Fruit fly (Drosophila melanogaster) whole organism, embryonic: Measurements from ENCODE around the gene miple2.

Source experiments
- Abd-B ChIP-seq: fragments of 200-800 bp; sonication (Bioruptor generic); optimal IDR thresholded peaks from 2 replicates; lab custom pipeline; 2018; ENCODE audit warnings: missing biosample characterization, mild to moderate bottlenecking, missing genetic modification characterization, moderate library complexity
- B-H1 ChIP-seq: fragments of 200-800 bp; sonication (Bioruptor generic); IDR thresholded peaks from 3 replicates; pipeline ENCODE4 v1.3.6; 2022; ENCODE audit warnings: missing biosample characterization, missing genetic modification characterization
- CG10654 ChIP-seq: fragments of 200-800 bp; sonication (Bioruptor generic); optimal IDR thresholded peaks from 2 replicates; lab custom pipeline; 2016; ENCODE audit warnings: missing biosample characterization, missing genetic modification characterization
- CG11723 ChIP-seq: fragments of 200-800 bp; sonication (Bioruptor generic); optimal IDR thresholded peaks from 2 replicates; lab custom pipeline; 2017; ENCODE audit warnings: missing biosample characterization, mild to moderate bottlenecking, missing genetic modification characterization
- CG12104 ChIP-seq: fragments of 200-800 bp; sonication (Bioruptor generic); optimal IDR thresholded peaks from 3 replicates; lab custom pipeline; 2016; ENCODE audit warnings: missing biosample characterization, missing genetic modification characterization
- CG12942 ChIP-seq: fragments of 200-800 bp; sonication (Bioruptor generic); optimal IDR thresholded peaks from 3 replicates; lab custom pipeline; 2016; ENCODE audit warnings: missing biosample characterization, missing genetic modification characterization
- CG13123 ChIP-seq: fragments of 200-800 bp; sonication (Bioruptor generic); optimal IDR thresholded peaks from 2 replicates; lab custom pipeline; 2016; ENCODE audit warnings: missing biosample characterization, missing genetic modification characterization
- CG16779 ChIP-seq: fragments of 200-800 bp; sonication (Bioruptor generic); IDR thresholded peaks from 2 replicates; pipeline ENCODE4 v1.3.6; 2022; ENCODE audit warnings: missing biosample characterization, missing genetic modification characterization
- CG17361 ChIP-seq: fragments of 200-800 bp; sonication (Bioruptor generic); IDR thresholded peaks from 3 replicates; pipeline ENCODE4 v1.3.6; 2022; ENCODE audit warnings: missing biosample characterization, missing genetic modification characterization
- CG17385 ChIP-seq: fragments of 200-800 bp; sonication (Bioruptor generic); optimal IDR thresholded peaks from 3 replicates; lab custom pipeline; 2018; ENCODE audit warnings: missing biosample characterization, mild to moderate bottlenecking, missing genetic modification characterization
- CG18599 ChIP-seq: fragments of 200-800 bp; sonication (Bioruptor generic); optimal IDR thresholded peaks from 3 replicates; lab custom pipeline; 2017; ENCODE audit warnings: missing biosample characterization, missing genetic modification characterization, mild to moderate bottlenecking, moderate library complexity, missing genetic modification reagents
- CG43689 ChIP-seq: fragments of 200-800 bp; sonication (Bioruptor generic); IDR thresholded peaks from 2 replicates; pipeline ENCODE4 v1.3.6; 2022; ENCODE audit warnings: missing biosample characterization, missing genetic modification characterization
- CG6791 ChIP-seq: fragments of 200-800 bp; sonication (Bioruptor generic); IDR thresholded peaks from 3 replicates; pipeline ENCODE4 v1.3.6; 2022; ENCODE audit warnings: missing biosample characterization, missing genetic modification characterization; ENCODE audit not compliant: partially characterized antibody
- CG6854 ChIP-seq: fragments of 200-800 bp; sonication (Bioruptor generic); optimal IDR thresholded peaks from 3 replicates; lab custom pipeline; 2017; ENCODE audit warnings: missing biosample characterization, mild to moderate bottlenecking, missing genetic modification characterization
- CG7745 ChIP-seq: fragments of 200-800 bp; sonication (Bioruptor generic); optimal IDR thresholded peaks from 2 replicates; lab custom pipeline; 2018; ENCODE audit warnings: missing biosample characterization, mild to moderate bottlenecking, missing genetic modification characterization, moderate library complexity
- CG8281 ChIP-seq: fragments of 200-800 bp; sonication (Bioruptor generic); optimal IDR thresholded peaks from 2 replicates; lab custom pipeline; 2018; ENCODE audit warnings: missing biosample characterization, mild to moderate bottlenecking, missing genetic modification characterization, moderate library complexity
- CG8359 ChIP-seq: fragments of 200-800 bp; sonication (Bioruptor generic); optimal IDR thresholded peaks from 2 replicates; lab custom pipeline; 2017; ENCODE audit warnings: missing biosample characterization, mild to moderate bottlenecking, missing genetic modification characterization, borderline replicate concordance
- CG9932 ChIP-seq: fragments of 200-800 bp; sonication (Bioruptor generic); IDR thresholded peaks from 2 replicates; pipeline ENCODE4 v1.3.6; 2022; ENCODE audit warnings: missing biosample characterization, missing genetic modification characterization
- CHES-1-like ChIP-seq: fragments of 200-800 bp; sonication (Bioruptor generic); optimal IDR thresholded peaks from 2 replicates; lab custom pipeline; 2016; ENCODE audit warnings: missing biosample characterization, missing genetic modification characterization
- Dref ChIP-seq: fragments of 200-800 bp; sonication (Bioruptor generic); IDR thresholded peaks from 2 replicates; pipeline ENCODE4 v1.3.6; 2022; ENCODE audit warnings: missing biosample characterization, missing genetic modification characterization
- Ets65A ChIP-seq: fragments of 200-800 bp; sonication (Bioruptor generic); peaks from one replicate; lab custom pipeline; 2016; ENCODE audit warnings: missing biosample characterization, missing genetic modification characterization
- Fer3 ChIP-seq: fragments of 200-800 bp; sonication (Bioruptor generic); optimal IDR thresholded peaks from 2 replicates; lab custom pipeline; 2018; ENCODE audit warnings: missing biosample characterization, mild to moderate bottlenecking, missing genetic modification characterization, moderate library complexity
- Hey ChIP-seq: fragments of 200-800 bp; sonication (Bioruptor generic); optimal IDR thresholded peaks from 3 replicates; lab custom pipeline; 2018; ENCODE audit warnings: missing biosample characterization, mild to moderate bottlenecking, missing genetic modification characterization
- Kr ChIP-seq: fragments of 200-800 bp; sonication (Bioruptor generic); optimal IDR thresholded peaks from 2 replicates; lab custom pipeline; 2017; ENCODE audit warnings: missing biosample characterization, mild to moderate bottlenecking, missing genetic modification characterization
- Mad ChIP-seq: fragments of 200-800 bp; sonication (Bioruptor generic); optimal IDR thresholded peaks from 2 replicates; lab custom pipeline; 2016; ENCODE audit warnings: missing biosample characterization, missing genetic modification characterization
- NFAT ChIP-seq: fragments of 200-800 bp; sonication (Bioruptor generic); IDR thresholded peaks from 2 replicates; pipeline ENCODE4 v1.3.6; 2022; ENCODE audit warnings: missing biosample characterization, missing genetic modification characterization
- Poxn ChIP-seq: fragments of 200-800 bp; sonication (Bioruptor generic); IDR thresholded peaks from 2 replicates; pipeline ENCODE4 v1.3.6; 2022; ENCODE audit warnings: missing biosample characterization, missing genetic modification characterization
- Usf ChIP-seq: fragments of 200-800 bp; sonication (Bioruptor generic); optimal IDR thresholded peaks from 2 replicates; lab custom pipeline; 2017; ENCODE audit warnings: missing genotype, missing biosample characterization, missing genetic modification characterization
- bowl ChIP-seq: fragments of 200-800 bp; sonication (Bioruptor generic); IDR thresholded peaks from 2 replicates; pipeline ENCODE4 v1.3.6; 2022; ENCODE audit warnings: missing biosample characterization, missing genetic modification characterization
- cato ChIP-seq: fragments of 200-800 bp; sonication (Bioruptor generic); optimal IDR thresholded peaks from 2 replicates; lab custom pipeline; 2016; ENCODE audit warnings: missing biosample characterization, missing genetic modification characterization, borderline replicate concordance
- chif ChIP-seq, 2 experiments: fragments of 200-800 bp; sonication (Bioruptor generic); optimal IDR thresholded peaks; 3 replicates each; lab custom pipeline; 2016; ENCODE audit warnings: missing biosample characterization in 2 of 2, missing genetic modification characterization in 2 of 2
- cwo ChIP-seq: fragments of 200-800 bp; sonication (Bioruptor generic); optimal IDR thresholded peaks from 3 replicates; lab custom pipeline; 2017; ENCODE audit warnings: missing biosample characterization, missing genetic modification characterization, mild to moderate bottlenecking, moderate library complexity, missing genetic modification reagents
- exex ChIP-seq: fragments of 200-800 bp; sonication (Bioruptor generic); optimal IDR thresholded peaks from 4 replicates; lab custom pipeline; 2018; ENCODE audit warnings: missing biosample characterization, mild to moderate bottlenecking, missing genetic modification characterization, moderate library complexity
- gcm2 ChIP-seq: fragments of 200-800 bp; sonication (Bioruptor generic); optimal IDR thresholded peaks from 2 replicates; lab custom pipeline; 2016; ENCODE audit warnings: missing biosample characterization, missing genetic modification characterization
- gem ChIP-seq: fragments of 200-800 bp; sonication (Bioruptor generic); optimal IDR thresholded peaks from 2 replicates; lab custom pipeline; 2019; ENCODE audit warnings: missing biosample characterization, mild to moderate bottlenecking, missing genetic modification characterization, moderate library complexity
- grn ChIP-seq: fragments of 200-800 bp; sonication (Bioruptor generic); optimal IDR thresholded peaks from 3 replicates; lab custom pipeline; 2017; ENCODE audit warnings: missing biosample characterization, missing genetic modification characterization
- kay ChIP-seq: fragments of 200-800 bp; sonication (Bioruptor generic); optimal IDR thresholded peaks from 2 replicates; lab custom pipeline; 2016; ENCODE audit warnings: missing biosample characterization, missing genetic modification characterization
- klu ChIP-seq: fragments of 200-800 bp; sonication (Bioruptor generic); IDR thresholded peaks from 2 replicates; pipeline ENCODE4 v1.3.6; 2022; ENCODE audit warnings: missing biosample characterization, missing genetic modification characterization
- mld ChIP-seq: fragments of 200-800 bp; sonication (Bioruptor generic); IDR thresholded peaks from 3 replicates; pipeline ENCODE4 v1.3.6; 2022; ENCODE audit warnings: missing biosample characterization, missing genetic modification characterization; ENCODE audit not compliant: partially characterized antibody
- nmo ChIP-seq: fragments of 200-800 bp; sonication (Bioruptor generic); optimal IDR thresholded peaks from 2 replicates; lab custom pipeline; 2018; ENCODE audit warnings: missing biosample characterization, mild to moderate bottlenecking, missing genetic modification characterization, moderate library complexity
- otp ChIP-seq: fragments of 200-800 bp; sonication (Bioruptor generic); IDR thresholded peaks from 3 replicates; pipeline ENCODE4, ENCODE4 v1.3.6; 2022; ENCODE audit warnings: missing biosample characterization, missing genetic modification characterization
- p53 ChIP-seq: fragments of 200-800 bp; sonication (Bioruptor generic); optimal IDR thresholded peaks from 2 replicates; lab custom pipeline; 2016; ENCODE audit warnings: missing biosample characterization, missing genetic modification characterization
- pita ChIP-seq: fragments of 200-800 bp; sonication (Bioruptor generic); optimal IDR thresholded peaks from 2 replicates; lab custom pipeline; 2017; ENCODE audit warnings: missing biosample characterization, mild to moderate bottlenecking, missing genetic modification characterization
- pnt ChIP-seq: fragments of 200-800 bp; sonication (Bioruptor generic); optimal IDR thresholded peaks from 3 replicates; lab custom pipeline; 2016; ENCODE audit warnings: missing biosample characterization, missing genetic modification characterization
- prd ChIP-seq, 3 experiments: fragments of >200 bp in 2 of 3; fragments of 200-800 bp in 1 of 3; sonication (Bioruptor generic) in 1 of 3; optimal IDR thresholded peaks in 2 of 3; IDR thresholded peaks in 1 of 3; 2 replicates in 2 of 3; 3 replicates in 1 of 3; pipeline versions ENCODE4 v1.3.6 to Lab custom; 2017 to 2022; ENCODE audit warnings: missing biosample characterization in 1 of 3, missing genetic modification characterization in 1 of 3
- psq ChIP-seq: fragments of 200-800 bp; sonication (Bioruptor generic); optimal IDR thresholded peaks from 2 replicates; lab custom pipeline; 2017; ENCODE audit warnings: missing biosample characterization, missing genetic modification characterization
- sr ChIP-seq: fragments of 200-800 bp; sonication (Bioruptor generic); IDR thresholded peaks from 3 replicates; pipeline ENCODE4 v1.3.6; 2022; ENCODE audit warnings: missing biosample characterization, missing genetic modification characterization
- zen ChIP-seq: fragments of 200-800 bp; sonication (Bioruptor generic); optimal IDR thresholded peaks from 3 replicates; lab custom pipeline; 2018; ENCODE audit warnings: missing biosample characterization, mild to moderate bottlenecking, missing genetic modification characterization, moderate library complexity

Gene miple2

dm6 chr3L:257618-258475, 13.2 kb upstream of the miple2 start, which contains the start of the genes DIP2 and wac (continued):
- TF ChIP-seq gcm2 (GFP tag; lab: Kevin White, UChicago) (peak; percentile 62), klu (GFP tag; lab: Robert Waterston, UW) (no peak), CG43689 (GFP tag; lab: Robert Waterston, UW) (no peak), NFAT (GFP tag; lab: Robert Waterston, UW) (peak; percentile 88), otp (GFP tag; lab: Robert Waterston, UW) (no peak; the same call in 2 of the 3 replicates), Mad (GFP tag; lab: Kevin White, UChicago) (peak; percentile 86), Ets65A (GFP tag; lab: Kevin White, UChicago) (peak; percentile 97), bowl (GFP tag; lab: Robert Waterston, UW) (no peak), CG13123 (GFP tag; lab: Kevin White, UChicago) (peak; percentile 60), cato (GFP tag; lab: Kevin White, UChicago) (peak; percentile 49), sr (0 out of 3 replicates have a peak, but pooled peaks have one; percentile 5), CG17385 (GFP tag; lab: Kevin White, UChicago) (peak; percentile 53), zen (tag; lab: Kevin White, UChicago) (peak; percentile 57), CG8359 (GFP tag; lab: Kevin White, UChicago) (no peak), Kr (GFP tag; lab: Kevin White, UChicago) (no peak), Dref (GFP tag; lab: Robert Waterston, UW) (peak; percentile 84), CG18599 (GFP tag; lab: Kevin White, UChicago) (no peak), CG8281 (tag; lab: Kevin White, UChicago) (no peak), Poxn (no peak), chif (GFP tag; optimal IDR thresholded peaks at IDR 0.05; lab: Kevin White, UChicago) (peak; percentile 77 to 83), CG16779 (GFP tag; lab: Robert Waterston, UW) (peak; percentile 71), CG6791 (peak; percentile 88), grn (GFP tag; lab: Kevin White, UChicago) (no peak), psq (GFP tag; lab: Kevin White, UChicago) (peak; percentile 28), pnt (peak; percentile 75), CHES-1-like (peak; percentile 69), Hey (no peak), CG12942 (peak; percentile 82), p53 (GFP tag; lab: Kevin White, UChicago) (peak; percentile 76), prd (optimal IDR thresholded peaks at IDR 0.05; lab: Kevin White, UChicago) (no peak), prd (GFP tag; IDR thresholded peaks at IDR 0.05; lab: Robert Waterston, UW) (peak; percentile 76; the same call in 2 of the 3 replicates), CG10654 (GFP tag; lab: Kevin White, UChicago) (peak; percentile 79), CG6854 (GFP tag; lab: Kevin White, UChicago) (peak; percentile 50), gem (tag; lab: Kevin White, UChicago) (no peak), B-H1 (0 out of 3 replicates have a peak, but pooled peaks have one; percentile 17), CG12104 (GFP tag; lab: Kevin White, UChicago) (peak; percentile 3), CG11723 (GFP tag; lab: Kevin White, UChicago) (peak; percentile 28), Abd-B (GFP tag; lab: Kevin White, UChicago) (no peak), CG9932 (GFP tag; lab: Robert Waterston, UW) (peak; percentile 94), Usf (no peak), CG17361 (GFP tag; lab: Robert Waterston, UW) (peak; percentile 62; the same call in 2 of the 3 replicates), exex (tag; lab: Kevin White, UChicago) (no peak), mld (GFP tag; lab: Robert Waterston, UW) (peak; percentile 63; the same call in 2 of the 3 replicates), pita (GFP tag; lab: Kevin White, UChicago) (peak; percentile 46), cwo (GFP tag; lab: Kevin White, UChicago) (peak; percentile 10), Fer3 (tag; lab: Kevin White, UChicago) (peak; percentile 65), kay (GFP tag; lab: Kevin White, UChicago) (peak; percentile 49), CG7745 (tag; lab: Kevin White, UChicago) (no peak), nmo (GFP tag; lab: Kevin White, UChicago) (peak; percentile 75)
